Worm (Caenorhabditis elegans): ENCODE results near the gene F08F3.4.

The F08F3.4 gene

DNA sequence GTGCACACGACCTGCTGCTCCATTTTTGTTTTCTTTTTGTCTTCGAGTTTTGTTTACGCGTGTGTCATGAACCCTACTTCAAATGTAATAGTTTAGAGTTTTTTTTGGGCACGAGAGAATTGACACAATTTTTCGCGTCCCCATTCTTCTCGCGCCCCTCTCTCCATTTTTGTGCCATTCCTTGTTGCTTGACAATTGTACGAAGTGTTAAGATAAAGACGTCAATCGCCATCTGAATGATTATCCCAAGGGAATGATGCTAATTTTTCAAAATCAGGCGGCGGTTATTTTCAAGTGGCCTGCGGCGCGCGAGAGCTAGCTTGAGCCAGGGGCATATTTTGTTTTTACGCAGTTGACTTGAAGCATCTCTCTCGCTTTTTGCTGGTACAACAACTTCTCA is 31.6 kb downstream of the F08F3.4 start:
- TF ChIP-seq unc-42 (tag; optimal IDR thresholded peaks at IDR 0.05) (no peak), pax-1 (tag; optimal IDR thresholded peaks at IDR 0.05) (no peak), mec-3 (tag; optimal IDR thresholded peaks at IDR 0.05; ENCODE audit: borderline replicate concordance) (no peak), sox-4 (tag; optimal IDR thresholded peaks at IDR 0.05) (no peak), nhr-11 (tag; optimal IDR thresholded peaks at IDR 0.05) (no peak), fkh-6 (tag; optimal IDR thresholded peaks at IDR 0.05) (no peak), pag-3 (tag; optimal IDR thresholded peaks at IDR 0.05; ENCODE audit: borderline replicate concordance) (no peak), gmeb-2 (tag; optimal IDR thresholded peaks at IDR 0.05) (no peak), ttx-3 (tag; optimal IDR thresholded peaks at IDR 0.05) (no peak), ref-2 (tag; optimal IDR thresholded peaks at IDR 0.05) (no peak), ceh-6 (GFP tag; optimal IDR thresholded peaks at IDR 0.05) (no peak), ceh-45 (GFP tag; IDR thresholded peaks at IDR 0.05) (no peak), dmd-4 (tag; optimal IDR thresholded peaks at IDR 0.05; ENCODE audit: borderline replicate concordance) (no peak), fkh-10 (GFP tag; optimal IDR thresholded peaks at IDR 0.05) (no peak), dve-1 (tag; optimal IDR thresholded peaks at IDR 0.05) (no peak), F13H6.1 (tag; optimal IDR thresholded peaks at IDR 0.05) (no peak), hlh-13 (GFP tag; optimal IDR thresholded peaks at IDR 0.05) (no peak), ztf-16 (tag; optimal IDR thresholded peaks at IDR 0.05) (no peak), fax-1 (tag; optimal IDR thresholded peaks at IDR 0.05) (no peak), ama-1 (optimal IDR thresholded peaks at IDR 0.05) (no peak)

DNA sequence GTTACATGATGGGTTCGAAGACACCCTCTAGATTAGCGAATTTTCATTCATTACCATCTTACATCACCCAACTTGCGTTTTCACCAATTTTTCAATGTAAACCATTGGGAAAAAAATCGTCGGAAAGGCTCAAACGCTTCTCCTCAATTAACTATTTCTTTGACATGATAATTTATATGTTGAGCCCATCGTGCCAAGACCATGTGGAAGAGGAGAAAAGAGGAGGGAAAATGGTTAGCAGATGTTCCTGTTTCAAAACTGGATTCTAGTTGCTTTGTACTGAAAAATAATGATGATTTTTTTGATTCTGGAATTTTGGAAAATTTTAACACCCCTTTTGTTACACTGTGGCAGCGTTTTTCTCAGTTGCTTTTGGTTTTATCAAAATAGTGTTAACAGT is 33.3 kb downstream of the F08F3.4 start:
- no peak for TF ChIP-seq T23F11.4 (GFP tag; optimal IDR thresholded peaks at IDR 0.05)
- no peak for TF ChIP-seq sox-2 (GFP tag; IDR thresholded peaks at IDR 0.05)
- TF ChIP-seq fkh-10 (GFP tag; optimal IDR thresholded peaks at IDR 0.05) = no peak
- TF ChIP-seq hlh-8 (tag; optimal IDR thresholded peaks at IDR 0.05) = no peak
- no peak for TF ChIP-seq Y22D7AL.16 (tag; optimal IDR thresholded peaks at IDR 0.05)
- no peak for TF ChIP-seq dve-1 (tag; optimal IDR thresholded peaks at IDR 0.05)
- TF ChIP-seq ref-2 (tag; optimal IDR thresholded peaks at IDR 0.05) = no peak
- TF ChIP-seq ceh-34 (tag; optimal IDR thresholded peaks at IDR 0.05) = no peak
- no peak for TF ChIP-seq pag-3 (tag; optimal IDR thresholded peaks at IDR 0.05; ENCODE audit: borderline replicate concordance)
- no peak for TF ChIP-seq mec-3 (tag; optimal IDR thresholded peaks at IDR 0.05; ENCODE audit: borderline replicate concordance)
- TF ChIP-seq F13H6.1 (tag; optimal IDR thresholded peaks at IDR 0.05) = no peak
- TF ChIP-seq pha-4 (tag; optimal IDR thresholded peaks at IDR 0.05) = no peak
- no peak for TF ChIP-seq ama-1 (optimal IDR thresholded peaks at IDR 0.05)
- TF ChIP-seq unc-55 (GFP tag; optimal IDR thresholded peaks at IDR 0.05) = no peak

DNA sequence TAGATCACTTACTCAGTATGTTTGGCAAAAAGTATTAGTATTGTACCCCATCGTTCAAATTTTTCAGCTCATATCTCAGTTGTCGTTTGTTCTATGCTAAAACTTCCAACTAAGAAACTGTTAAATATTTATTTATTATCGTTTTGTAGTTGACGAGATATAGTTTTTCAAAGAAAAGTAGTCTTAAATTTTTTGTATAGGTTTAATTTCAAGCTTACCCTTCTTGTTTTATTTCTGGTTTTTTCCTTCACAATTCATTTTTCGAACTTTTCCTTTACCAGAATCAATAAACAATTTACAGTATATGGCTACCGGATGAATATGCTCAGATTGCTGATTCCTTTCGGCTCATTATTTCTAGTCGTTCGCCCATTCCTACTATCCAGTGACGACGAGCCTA is 35.1 kb downstream of the F08F3.4 start, which contains the start of gene F08F3.1:
Gene F08F3.1, plus strand, starts transcription at position 301 of the 400 bp plus-strand sequence.
- TF ChIP-seq ceh-2 (tag; optimal IDR thresholded peaks at IDR 0.05) (no peak), nfya-1 (tag; optimal IDR thresholded peaks at IDR 0.05) (no peak), tbx-7 (tag; optimal IDR thresholded peaks at IDR 0.05) (no peak), unc-86 (tag; optimal IDR thresholded peaks at IDR 0.05) (no peak), nhr-11 (tag; optimal IDR thresholded peaks at IDR 0.05) (no peak), ceh-31 (tag; optimal IDR thresholded peaks at IDR 0.05) (no peak), hlh-30 (tag; optimal IDR thresholded peaks at IDR 0.05; ENCODE audit: insufficient read depth) (no peak), ttx-3 (tag; optimal IDR thresholded peaks at IDR 0.05) (no peak), F13H6.1 (tag; optimal IDR thresholded peaks at IDR 0.05) (no peak)

DNA sequence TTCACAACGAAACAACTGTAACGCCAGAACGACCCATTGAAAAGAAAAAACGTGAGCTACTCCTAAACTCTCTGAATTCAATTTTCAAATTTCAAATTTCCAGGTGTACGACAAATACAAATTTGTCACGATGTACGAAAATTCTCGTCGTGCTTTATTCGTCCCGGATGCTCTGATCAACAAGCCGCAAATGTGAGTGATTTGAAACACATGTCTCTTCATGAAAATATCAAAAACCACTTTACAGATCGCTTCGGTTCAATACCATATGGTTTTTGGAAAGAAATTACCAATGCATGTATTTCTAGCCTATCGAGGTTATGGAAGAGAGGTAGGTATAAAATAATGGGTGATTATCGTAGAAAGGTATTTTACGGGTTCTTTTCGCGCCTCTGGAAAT is 36.3 kb downstream of the F08F3.4 start:
- TF ChIP-seq pat-9 (tag; optimal IDR thresholded peaks at IDR 0.05) = no peak
- no peak for TF ChIP-seq ceh-30 (tag; optimal IDR thresholded peaks at IDR 0.05)
- TF ChIP-seq dve-1 (tag; optimal IDR thresholded peaks at IDR 0.05) = no peak
- TF ChIP-seq lim-6 (tag; optimal IDR thresholded peaks at IDR 0.05) = no peak
- no peak for TF ChIP-seq rnt-1 (tag; optimal IDR thresholded peaks at IDR 0.05)
- no peak for TF ChIP-seq tbx-7 (tag; optimal IDR thresholded peaks at IDR 0.05)
- no peak for TF ChIP-seq lin-11 (tag; optimal IDR thresholded peaks at IDR 0.05)
- TF ChIP-seq unc-42 (tag; optimal IDR thresholded peaks at IDR 0.05) = no peak
- no peak for TF ChIP-seq hlh-15 (tag; optimal IDR thresholded peaks at IDR 0.05)

Data from whole organism, late embryonic.